Worm (Caenorhabditis elegans) whole organism, L3 larva: ENCODE data around the gene ugt-36.

ENCODE experiments used
- nfya-1 ChIP-seq: sonication (generic microtip); optimal IDR thresholded peaks from 2 replicates; lab custom pipeline; 2017; ENCODE audit warnings: missing genetic modification characterization, mild to moderate bottlenecking, missing compliant biosample characterization, antibody characterized with exemption, moderate library complexity; ENCODE audit not compliant: insufficient read depth
- skn-1 ChIP-seq: fragments of 150-350 bp; optimal IDR thresholded peaks from 2 replicates; lab custom pipeline; 2014; ENCODE audit warnings: missing biosample characterization, missing genetic modification characterization
- zag-1 ChIP-seq: fragments of 150-350 bp; optimal IDR thresholded peaks from 2 replicates; lab custom pipeline; 2014; ENCODE audit warnings: missing biosample characterization, missing genetic modification characterization
- ztf-11 ChIP-seq: fragments of 150-350 bp; optimal IDR thresholded peaks from 2 replicates; lab custom pipeline; 2014; ENCODE audit warnings: missing biosample characterization, missing genetic modification characterization
- ztf-4 ChIP-seq: fragments of 150-350 bp; optimal IDR thresholded peaks from 2 replicates; lab custom pipeline; 2014; ENCODE audit warnings: missing biosample characterization, missing genetic modification characterization

- no peak for TF ChIP-seq ztf-11 (tag; lab: Kevin White, UChicago)
- TF ChIP-seq nfya-1 = no peak
- no peak for TF ChIP-seq zag-1 (tag; lab: Kevin White, UChicago)
- TF ChIP-seq ztf-4 = no peak
- TF ChIP-seq skn-1 (tag; lab: Kevin White, UChicago) = no peak
Observed at ce11 chrV:7196037-7196436, 29.2 kb downstream of the ugt-36 start, which contains the start of gene attf-2.
